Worm (Caenorhabditis elegans) whole organism, L1 larva: ENCODE measurements around the gene C01G12.3.

Experiments
- C16A3.4 ChIP-seq: fragments of 150-350 bp; optimal IDR thresholded peaks from 2 replicates; lab custom pipeline; 2014; ENCODE audit warnings: missing biosample characterization, missing genetic modification characterization
- F16B12.6 ChIP-seq: fragments of 150-350 bp; optimal IDR thresholded peaks from 2 replicates; lab custom pipeline; 2014; ENCODE audit warnings: missing biosample characterization, missing genetic modification characterization
- Y116A8C.19 ChIP-seq: sonication (generic microtip); optimal IDR thresholded peaks from 2 replicates; lab custom pipeline; 2016; ENCODE audit warnings: missing compliant biosample characterization, missing genetic modification characterization, borderline replicate concordance
- aha-1 ChIP-seq: fragments of 150-350 bp; optimal IDR thresholded peaks from 2 replicates; lab custom pipeline; 2014; ENCODE audit warnings: missing biosample characterization, missing genetic modification characterization
- ama-1 ChIP-seq: fragments of 150-350 bp; optimal IDR thresholded peaks from 2 replicates; lab custom pipeline; 2014
- blmp-1 ChIP-seq: fragments of 150-350 bp; optimal IDR thresholded peaks from 2 replicates; lab custom pipeline; 2014; ENCODE audit warnings: missing biosample characterization, missing genetic modification characterization
- ceh-63 ChIP-seq: fragments of 200-800 bp; sonication (Bioruptor generic); optimal IDR thresholded peaks from 2 replicates; lab custom pipeline; 2018; ENCODE audit warnings: mild to moderate bottlenecking, missing genetic modification characterization, missing compliant biosample characterization
- ceh-90 ChIP-seq: sonication (generic microtip); optimal IDR thresholded peaks from 2 replicates; lab custom pipeline; 2016; ENCODE audit warnings: missing genetic modification characterization, missing compliant biosample characterization
- efl-1 ChIP-seq, 4 experiments: fragments of 150-350 bp; optimal IDR thresholded peaks in 3 of 4; peaks in 1 of 4; 1 replicate in 1 of 4; 2 replicates in 3 of 4; lab custom pipeline; 2014; ENCODE audit warnings: missing biosample characterization in 2 of 4, missing genetic modification characterization in 2 of 4, missing genetic modification reagents in 2 of 4
- efl-3 ChIP-seq: fragments of 200-800 bp; sonication (Bioruptor generic); optimal IDR thresholded peaks from 2 replicates; lab custom pipeline; 2018; ENCODE audit warnings: mild to moderate bottlenecking, missing genetic modification characterization, missing compliant biosample characterization
- elt-3 ChIP-seq, 6 experiments: fragments of 150-350 bp in 1 of 6; sonication (generic microtip); optimal IDR thresholded peaks; 2 replicates each; lab custom pipeline; 2017 to 2018; ENCODE audit warnings: missing biosample characterization in 6 of 6, missing genetic modification characterization in 6 of 6, inconsistent platforms in 1 of 6
- fkh-8 ChIP-seq: sonication (generic microtip); optimal IDR thresholded peaks from 2 replicates; lab custom pipeline; 2016; ENCODE audit warnings: mild to moderate bottlenecking, missing genetic modification characterization, missing compliant biosample characterization
- fos-1 ChIP-seq: fragments of 150-350 bp; optimal IDR thresholded peaks from 2 replicates; lab custom pipeline; 2014; ENCODE audit warnings: missing biosample characterization, missing genetic modification characterization
- grh-1 ChIP-seq: fragments of 200-800 bp; sonication (Bioruptor generic); IDR thresholded peaks from 2 replicates; pipeline ENCODE4 v1.3.6; 2022; ENCODE audit warnings: missing genetic modification reagents, missing genetic modification characterization, missing compliant biosample characterization
- hpl-2 ChIP-seq: fragments of 150-350 bp; optimal IDR thresholded peaks from 2 replicates; lab custom pipeline; 2014; ENCODE audit warnings: missing biosample characterization, missing genetic modification reagents, missing genetic modification characterization
- irx-1 ChIP-seq: sonication (generic microtip); optimal IDR thresholded peaks from 2 replicates; lab custom pipeline; 2016; ENCODE audit warnings: missing genetic modification characterization, missing compliant biosample characterization
- isw-1 ChIP-seq: fragments of 200-800 bp; sonication (Bioruptor generic); IDR thresholded peaks from 2 replicates; pipeline ENCODE4 v1.3.6; 2022; ENCODE audit warnings: missing genetic modification characterization, missing compliant biosample characterization
- lin-35 ChIP-seq, 2 experiments: fragments of 150-350 bp; optimal IDR thresholded peaks; 2 replicates each; lab custom pipeline; 2014; ENCODE audit warnings: missing biosample characterization in 2 of 2, missing genetic modification characterization in 2 of 2, missing genetic modification reagents in 2 of 2
- lin-39 ChIP-seq: fragments of 150-350 bp; optimal IDR thresholded peaks from 2 replicates; lab custom pipeline; 2014; ENCODE audit warnings: missing biosample characterization, missing genetic modification reagents, missing genetic modification characterization
- mab-9 ChIP-seq: fragments of 200-800 bp; sonication (Bioruptor generic); IDR thresholded peaks from 2 replicates; pipeline ENCODE4 v1.3.6; 2022; ENCODE audit warnings: missing genetic modification reagents, missing genetic modification characterization, missing compliant biosample characterization
- mef-2 ChIP-seq: fragments of 150-350 bp; optimal IDR thresholded peaks from 2 replicates; lab custom pipeline; 2014; ENCODE audit warnings: missing biosample characterization, missing genetic modification characterization
- mep-1 ChIP-seq: fragments of 150-350 bp; optimal IDR thresholded peaks from 2 replicates; lab custom pipeline; 2014; ENCODE audit warnings: missing biosample characterization, missing genetic modification characterization
- nhr-11 ChIP-seq: fragments of 150-350 bp; optimal IDR thresholded peaks from 2 replicates; lab custom pipeline; 2014; ENCODE audit warnings: missing biosample characterization, missing genetic modification characterization
- nhr-71 ChIP-seq: sonication (generic microtip); optimal IDR thresholded peaks from 2 replicates; lab custom pipeline; 2016; ENCODE audit warnings: mild to moderate bottlenecking, missing genetic modification characterization, moderate library complexity, missing compliant biosample characterization
- nhr-76 ChIP-seq: sonication (generic microtip); optimal IDR thresholded peaks from 2 replicates; lab custom pipeline; 2017; ENCODE audit warnings: missing biosample characterization, missing genetic modification characterization
- nhr-77 ChIP-seq: fragments of 150-350 bp; optimal IDR thresholded peaks from 2 replicates; lab custom pipeline; 2014; ENCODE audit warnings: missing biosample characterization, missing genetic modification characterization
- nhr-84 ChIP-seq: sonication (generic microtip); optimal IDR thresholded peaks from 2 replicates; lab custom pipeline; 2017; ENCODE audit warnings: missing biosample characterization, missing genetic modification characterization
- nhr-85 ChIP-seq: sonication (generic microtip); peaks from one replicate; lab custom pipeline; 2016; ENCODE audit warnings: missing genetic modification characterization, inconsistent platforms, missing compliant biosample characterization
- nhr-90 ChIP-seq: sonication (generic microtip); optimal IDR thresholded peaks from 2 replicates; lab custom pipeline; 2016; ENCODE audit warnings: mild to moderate bottlenecking, missing genetic modification characterization, missing compliant biosample characterization; ENCODE audit not compliant: poor library complexity
- pqm-1 ChIP-seq: sonication (generic microtip); optimal IDR thresholded peaks from 3 replicates; lab custom pipeline; 2017; ENCODE audit warnings: missing biosample characterization, missing genetic modification characterization
- rnt-1 ChIP-seq: sonication (generic microtip); optimal IDR thresholded peaks from 2 replicates; lab custom pipeline; 2016; ENCODE audit warnings: mild to moderate bottlenecking, missing genetic modification characterization, moderate library complexity, missing compliant biosample characterization
- snpc-4 ChIP-seq: fragments of 150-350 bp; optimal IDR thresholded peaks from 2 replicates; lab custom pipeline; 2014; ENCODE audit warnings: missing biosample characterization, missing genetic modification characterization
- snu-23 ChIP-seq: sonication (generic microtip); optimal IDR thresholded peaks from 2 replicates; lab custom pipeline; 2016; ENCODE audit warnings: missing genetic modification characterization, missing compliant biosample characterization
- sox-4 ChIP-seq: sonication (generic microtip); optimal IDR thresholded peaks from 2 replicates; lab custom pipeline; 2016; ENCODE audit warnings: missing genetic modification characterization, missing compliant biosample characterization
- sup-37 ChIP-seq: fragments of 200-800 bp; sonication (Bioruptor generic); optimal IDR thresholded peaks from 2 replicates; lab custom pipeline; 2018; ENCODE audit warnings: mild to moderate bottlenecking, missing genetic modification characterization, missing compliant biosample characterization
- swsn-7 ChIP-seq: sonication (generic microtip); optimal IDR thresholded peaks from 2 replicates; lab custom pipeline; 2016; ENCODE audit warnings: missing genetic modification characterization, missing compliant biosample characterization
- vab-15 ChIP-seq: sonication (generic microtip); optimal IDR thresholded peaks from 2 replicates; lab custom pipeline; 2017; ENCODE audit warnings: missing genotype, mild to moderate bottlenecking, missing genetic modification characterization, missing compliant biosample characterization
- zag-1 ChIP-seq: fragments of 150-350 bp; optimal IDR thresholded peaks from 2 replicates; lab custom pipeline; 2014; ENCODE audit warnings: missing biosample characterization, missing genetic modification characterization
- zip-4 ChIP-seq: fragments of 200-800 bp; sonication (Bioruptor generic); optimal IDR thresholded peaks from 2 replicates; lab custom pipeline; 2018; ENCODE audit warnings: mild to moderate bottlenecking, missing genetic modification characterization, moderate library complexity, missing compliant biosample characterization

C01G12.3 gene

ce11 chrII:14616927-14617326, 34.8 kb upstream of the C01G12.3 start (continued):
- no peak for TF ChIP-seq zag-1 (tag; lab: Kevin White, UChicago)
- peak; percentile 70 for TF ChIP-seq nhr-85 (tag; lab: Kevin White, UChicago)
- no peak for TF ChIP-seq ceh-90 (tag; lab: Kevin White, UChicago)
- TF ChIP-seq grh-1 (GFP tag; lab: Robert Waterston, UW) = 0 out of 2 replicates have a peak, but pooled peaks have one; percentile 15
- no peak for TF ChIP-seq ama-1 (lab: Kevin White, UChicago)
- TF ChIP-seq isw-1 (GFP tag; lab: Robert Waterston, UW) = no peak
- TF ChIP-seq aha-1 (tag; lab: Kevin White, UChicago) = no peak
- TF ChIP-seq pqm-1 (tag; lab: Kevin White, UChicago) = no peak
- TF ChIP-seq elt-3 (tag; optimal IDR thresholded peaks at IDR 0.05; lab: Kevin White, UChicago) = no peak
- TF ChIP-seq snu-23 (GFP tag; lab: Kevin White, UChicago) = peak; percentile 39
- no peak for TF ChIP-seq mep-1
- TF ChIP-seq ceh-63 (GFP tag; lab: Kevin White, UChicago) = no peak
- peak; percentile 12 for TF ChIP-seq rnt-1 (tag; lab: Kevin White, UChicago)
- no peak for TF ChIP-seq hpl-2 (GFP tag; lab: Kevin White, UChicago)
- peak; percentile 0 for TF ChIP-seq C16A3.4 (tag; lab: Kevin White, UChicago)
- TF ChIP-seq nhr-90 (tag; lab: Kevin White, UChicago) = peak; percentile 61

- TF ChIP-seq nhr-85 (tag; lab: Kevin White, UChicago) (peak; percentile 52), nhr-11 (tag; lab: Kevin White, UChicago) (no peak), snpc-4 (tag; lab: Kevin White, UChicago) (no peak), blmp-1 (tag; lab: Kevin White, UChicago) (peak; percentile 89), nhr-84 (no peak), aha-1 (tag; lab: Kevin White, UChicago) (no peak), elt-3 (tag; optimal IDR thresholded peaks at IDR 0.05; lab: Kevin White, UChicago) (peak in 4 of 6 experiments; percentile 79 to 83 (median 82)), nhr-77 (no peak), F16B12.6 (tag; lab: Kevin White, UChicago) (no peak), fkh-8 (tag; lab: Kevin White, UChicago) (no peak), efl-3 (GFP tag; lab: Kevin White, UChicago) (no peak), lin-35 (GFP tag; optimal IDR thresholded peaks at IDR 0.05; lab: Kevin White, UChicago) (no peak)
Observed at ce11 chrII:14616402-14616801, 34.3 kb upstream of the C01G12.3 start.

ce11 chrII:14615735-14616134, 33.6 kb upstream of the C01G12.3 start, which contains the start of gene mltn-9:
Gene mltn-9, plus strand, starts transcription at chrII:14616035.
- TF ChIP-seq sup-37 (GFP tag; lab: Kevin White, UChicago) (no peak), zip-4 (no peak), nhr-76 (no peak), nhr-71 (tag; lab: Kevin White, UChicago) (no peak), efl-3 (GFP tag; lab: Kevin White, UChicago) (no peak), mef-2 (tag; lab: Kevin White, UChicago) (no peak), fos-1 (tag; lab: Kevin White, UChicago) (no peak)

- peak; percentile 7 for TF ChIP-seq blmp-1 (tag; lab: Kevin White, UChicago)
- no peak for TF ChIP-seq fos-1 (tag; lab: Kevin White, UChicago)
Observed at ce11 chrII:14611307-14611706, 29.2 kb upstream of the C01G12.3 start.

ce11 chrII:14610492-14611142, 28.5 kb upstream of the C01G12.3 start:
- no peak for TF ChIP-seq mab-9 (GFP tag; lab: Robert Waterston, UW)
- peak; percentile 20 for TF ChIP-seq ama-1 (lab: Kevin White, UChicago)
- TF ChIP-seq irx-1 = no peak
- no peak for TF ChIP-seq Y116A8C.19 (tag; lab: Kevin White, UChicago)
- TF ChIP-seq sox-4 = no peak
- TF ChIP-seq nhr-84 = no peak
- peak; percentile 42 for TF ChIP-seq blmp-1 (tag; lab: Kevin White, UChicago)
- TF ChIP-seq swsn-7 (tag; lab: Kevin White, UChicago) = no peak
- no peak for TF ChIP-seq aha-1 (tag; lab: Kevin White, UChicago)
- TF ChIP-seq pqm-1 (tag; lab: Kevin White, UChicago) = no peak
- TF ChIP-seq efl-1 (optimal IDR thresholded peaks at IDR 0.05; lab: Kevin White, UChicago) = no peak
- peak in 1 of 2 experiments; percentile 50 for TF ChIP-seq efl-1 (GFP tag; optimal IDR thresholded peaks at IDR 0.05 in 1 of 2; lab: Kevin White, UChicago)
- no peak for TF ChIP-seq vab-15 (tag; lab: Kevin White, UChicago)
- TF ChIP-seq lin-39 (tag; lab: Kevin White, UChicago) = peak; percentile 16
